Worm (Caenorhabditis elegans) whole organism, L1 larva: Measurements from ENCODE around the gene str-96.

Experiments used
- fos-1 ChIP-seq: fragments of 150-350 bp; optimal IDR thresholded peaks from 2 replicates; lab custom pipeline; 2014; ENCODE audit warnings: missing biosample characterization, missing genetic modification characterization
- lir-3 ChIP-seq: sonication (generic microtip); optimal IDR thresholded peaks from 2 replicates; lab custom pipeline; 2016; ENCODE audit warnings: mild to moderate bottlenecking, missing genetic modification characterization, moderate library complexity, missing compliant biosample characterization; ENCODE audit not compliant: poor library complexity
- nhr-11 ChIP-seq: fragments of 150-350 bp; optimal IDR thresholded peaks from 2 replicates; lab custom pipeline; 2014; ENCODE audit warnings: missing biosample characterization, missing genetic modification characterization
- nhr-76 ChIP-seq: sonication (generic microtip); optimal IDR thresholded peaks from 2 replicates; lab custom pipeline; 2017; ENCODE audit warnings: missing biosample characterization, missing genetic modification characterization
- nhr-77 ChIP-seq: fragments of 150-350 bp; optimal IDR thresholded peaks from 2 replicates; lab custom pipeline; 2014; ENCODE audit warnings: missing biosample characterization, missing genetic modification characterization
- swsn-7 ChIP-seq: sonication (generic microtip); optimal IDR thresholded peaks from 2 replicates; lab custom pipeline; 2016; ENCODE audit warnings: missing genetic modification characterization, missing compliant biosample characterization
- unc-130 ChIP-seq: fragments of 150-350 bp; optimal IDR thresholded peaks from 2 replicates; lab custom pipeline; 2017; ENCODE audit warnings: missing biosample characterization, missing genetic modification characterization, inconsistent platforms
- zag-1 ChIP-seq: fragments of 150-350 bp; optimal IDR thresholded peaks from 2 replicates; lab custom pipeline; 2014; ENCODE audit warnings: missing biosample characterization, missing genetic modification characterization
- ztf-11 ChIP-seq, 2 experiments: sonication (generic microtip); optimal IDR thresholded peaks; 2 replicates each; lab custom pipeline; 2016 to 2017; ENCODE audit warnings: missing genetic modification characterization in 2 of 2, missing biosample characterization in 1 of 2, missing compliant biosample characterization in 1 of 2

- TF ChIP-seq fos-1 (tag; lab: Kevin White, UChicago) (no peak), zag-1 (tag; lab: Kevin White, UChicago) (no peak), nhr-76 (no peak), nhr-77 (tag; lab: Kevin White, UChicago) (no peak), unc-130 (tag; lab: Kevin White, UChicago) (no peak), nhr-11 (tag; lab: Kevin White, UChicago) (no peak), ztf-11 (tag; optimal IDR thresholded peaks at IDR 0.05; lab: Kevin White, UChicago) (no peak), lir-3 (no peak), swsn-7 (tag; lab: Kevin White, UChicago) (no peak)
These were observed 11.7 kb upstream of the str-96 start, which contains the start of gene T26H8.5 for ce11 chrV:15305502-15305901.
